Fruit fly (Drosophila melanogaster) whole organism, adult: ENCODE measurements around the gene 5-HT2A.

Experiments
- CG11617 ChIP-seq: fragments of 200-800 bp; sonication (Bioruptor generic); optimal IDR thresholded peaks from 2 replicates; lab custom pipeline; 2017; ENCODE audit warnings: mild to moderate bottlenecking, missing biosample characterization, missing genetic modification reagents, missing genetic modification characterization
- CG12768 ChIP-seq: fragments of 200-800 bp; sonication (Bioruptor generic); optimal IDR thresholded peaks from 2 replicates; lab custom pipeline; 2017; ENCODE audit warnings: missing biosample characterization, missing genetic modification characterization, mild to moderate bottlenecking, moderate library complexity, missing genetic modification reagents
- CG14711 ChIP-seq: fragments of 200-800 bp; sonication (Bioruptor generic); optimal IDR thresholded peaks from 2 replicates; lab custom pipeline; 2018; ENCODE audit warnings: missing biosample characterization, mild to moderate bottlenecking, missing genetic modification characterization, moderate library complexity
- CG1620 ChIP-seq: fragments of 200-800 bp; sonication (Bioruptor generic); optimal IDR thresholded peaks from 2 replicates; lab custom pipeline; 2016; ENCODE audit warnings: missing biosample characterization, missing genetic modification characterization
- CG33017 ChIP-seq: fragments of 200-800 bp; sonication (Bioruptor generic); optimal IDR thresholded peaks from 2 replicates; lab custom pipeline; 2018; ENCODE audit warnings: missing biosample characterization, mild to moderate bottlenecking, missing genetic modification characterization, moderate library complexity
- CG5204 ChIP-seq: fragments of 200-800 bp; sonication (Bioruptor generic); optimal IDR thresholded peaks from 2 replicates; lab custom pipeline; 2016; ENCODE audit warnings: missing biosample characterization, missing genetic modification characterization
- CG7045 ChIP-seq: fragments of 200-800 bp; sonication (Bioruptor generic); optimal IDR thresholded peaks from 2 replicates; lab custom pipeline; 2017; ENCODE audit warnings: missing biosample characterization, mild to moderate bottlenecking, missing genetic modification characterization
- CG7101 ChIP-seq: fragments of 200-800 bp; sonication (Bioruptor generic); optimal IDR thresholded peaks from 2 replicates; lab custom pipeline; 2018; ENCODE audit warnings: missing biosample characterization, mild to moderate bottlenecking, missing genetic modification characterization, moderate library complexity
- Clk ChIP-seq: fragments of 200-800 bp; sonication (Bioruptor generic); optimal IDR thresholded peaks from 2 replicates; lab custom pipeline; 2017; ENCODE audit warnings: missing biosample characterization, missing genetic modification characterization
- Crg-1 ChIP-seq: fragments of 200-800 bp; sonication (Bioruptor generic); optimal IDR thresholded peaks from 2 replicates; lab custom pipeline; 2016; ENCODE audit warnings: missing biosample characterization, missing genetic modification characterization
- Hr96 ChIP-seq: fragments of 200-800 bp; sonication (Bioruptor generic); optimal IDR thresholded peaks from 2 replicates; lab custom pipeline; 2016; ENCODE audit warnings: missing biosample characterization, missing genetic modification characterization
- Mnt ChIP-seq: fragments of 200-800 bp; sonication (Bioruptor generic); optimal IDR thresholded peaks from 2 replicates; lab custom pipeline; 2016; ENCODE audit warnings: missing biosample characterization, mild to moderate bottlenecking, missing genetic modification characterization
- bab1 ChIP-seq: fragments of 200-800 bp; sonication (Bioruptor generic); optimal IDR thresholded peaks from 3 replicates; lab custom pipeline; 2019; ENCODE audit warnings: missing biosample characterization, mild to moderate bottlenecking, missing genetic modification characterization, moderate library complexity
- cic ChIP-seq: fragments of 200-800 bp; sonication (Bioruptor generic); optimal IDR thresholded peaks from 2 replicates; lab custom pipeline; 2017; ENCODE audit warnings: missing biosample characterization, mild to moderate bottlenecking, missing genetic modification characterization, moderate library complexity
- cnc ChIP-seq, 2 experiments: fragments of >200 bp; optimal IDR thresholded peaks; 2 replicates each; lab custom pipeline; 2017
- kay ChIP-seq: fragments of 200-800 bp; sonication (Bioruptor generic); peaks from one replicate; lab custom pipeline; 2016; ENCODE audit warnings: missing biosample characterization, missing genetic modification characterization, borderline replicate concordance
- ovo ChIP-seq: fragments of 200-800 bp; sonication (Bioruptor generic); optimal IDR thresholded peaks from 2 replicates; lab custom pipeline; 2016; ENCODE audit warnings: missing biosample characterization, missing genetic modification characterization
- pad ChIP-seq: fragments of 200-800 bp; sonication (Bioruptor generic); optimal IDR thresholded peaks from 3 replicates; lab custom pipeline; 2017; ENCODE audit warnings: missing biosample characterization, missing genetic modification characterization, mild to moderate bottlenecking, moderate library complexity, missing genetic modification reagents
- tj ChIP-seq: fragments of 200-800 bp; sonication (Bioruptor generic); optimal IDR thresholded peaks from 3 replicates; lab custom pipeline; 2017; ENCODE audit warnings: missing biosample characterization, mild to moderate bottlenecking, missing genetic modification characterization, moderate library complexity
- toe ChIP-seq: fragments of 200-800 bp; sonication (Bioruptor generic); optimal IDR thresholded peaks from 2 replicates; lab custom pipeline; 2016; ENCODE audit warnings: missing biosample characterization, missing genetic modification characterization

The 5-HT2A gene

dm6 chr3R:4659934-4660353 is 47.3 kb downstream of the 5-HT2A start:
- TF ChIP-seq CG7045 (GFP tag; lab: Kevin White, UChicago) (peak; percentile 42), CG7101 (tag; lab: Kevin White, UChicago) (no peak), ovo (peak; percentile 87), Mnt (no peak), CG1620 (GFP tag; lab: Kevin White, UChicago) (no peak), bab1 (GFP tag; lab: Kevin White, UChicago) (no peak), Hr96 (GFP tag; lab: Kevin White, UChicago) (no peak), CG5204 (GFP tag; lab: Kevin White, UChicago) (no peak), pad (GFP tag; lab: Kevin White, UChicago) (peak; percentile 65), CG14711 (tag; lab: Kevin White, UChicago) (no peak), cnc (optimal IDR thresholded peaks at IDR 0.05; lab: Kevin White, UChicago) (no peak), Clk (no peak), CG33017 (tag; lab: Kevin White, UChicago) (no peak), toe (no peak), CG12768 (GFP tag; lab: Kevin White, UChicago) (no peak), CG11617 (GFP tag; lab: Kevin White, UChicago) (peak; percentile 38), tj (GFP tag; lab: Kevin White, UChicago) (no peak), Crg-1 (GFP tag; lab: Kevin White, UChicago) (peak; percentile 63), kay (GFP tag; lab: Kevin White, UChicago) (no peak), cic (GFP tag; lab: Kevin White, UChicago) (peak; percentile 75)

- TF ChIP-seq CG14711 (tag; lab: Kevin White, UChicago) (no peak), CG7101 (tag; lab: Kevin White, UChicago) (no peak), pad (GFP tag; lab: Kevin White, UChicago) (no peak), Mnt (no peak), cic (GFP tag; lab: Kevin White, UChicago) (no peak), cnc (optimal IDR thresholded peaks at IDR 0.05; lab: Kevin White, UChicago) (no peak)
These were observed 49.0 kb downstream of the 5-HT2A start for dm6 chr3R:4661640-4662039.

- no peak for TF ChIP-seq bab1 (GFP tag; lab: Kevin White, UChicago)
- TF ChIP-seq CG7101 (tag; lab: Kevin White, UChicago): no peak
- TF ChIP-seq CG5204 (GFP tag; lab: Kevin White, UChicago): no peak
- no peak for TF ChIP-seq Clk
- TF ChIP-seq tj (GFP tag; lab: Kevin White, UChicago): no peak
- TF ChIP-seq kay (GFP tag; lab: Kevin White, UChicago): no peak
- TF ChIP-seq CG14711 (tag; lab: Kevin White, UChicago): no peak
- no peak for TF ChIP-seq CG11617 (GFP tag; lab: Kevin White, UChicago)
- TF ChIP-seq Mnt: no peak
- no peak for TF ChIP-seq CG33017 (tag; lab: Kevin White, UChicago)
- no peak for TF ChIP-seq ovo
- no peak for TF ChIP-seq Hr96 (GFP tag; lab: Kevin White, UChicago)
- TF ChIP-seq Crg-1 (GFP tag; lab: Kevin White, UChicago): no peak
- no peak for TF ChIP-seq CG1620 (GFP tag; lab: Kevin White, UChicago)
These were observed 50.4 kb downstream of the 5-HT2A start for dm6 chr3R:4663068-4663467.

dm6 chr3R:4664199-4664598 is 51.5 kb downstream of the 5-HT2A start:
- TF ChIP-seq CG14711 (tag; lab: Kevin White, UChicago) (no peak), Clk (no peak), ovo (no peak), tj (GFP tag; lab: Kevin White, UChicago) (no peak), cnc (optimal IDR thresholded peaks at IDR 0.05; lab: Kevin White, UChicago) (no peak), kay (GFP tag; lab: Kevin White, UChicago) (no peak), bab1 (GFP tag; lab: Kevin White, UChicago) (no peak), toe (no peak), CG33017 (tag; lab: Kevin White, UChicago) (no peak), CG1620 (GFP tag; lab: Kevin White, UChicago) (no peak), CG7045 (GFP tag; lab: Kevin White, UChicago) (no peak), CG12768 (GFP tag; lab: Kevin White, UChicago) (no peak), CG7101 (tag; lab: Kevin White, UChicago) (no peak), Hr96 (GFP tag; lab: Kevin White, UChicago) (no peak), pad (GFP tag; lab: Kevin White, UChicago) (no peak), CG5204 (GFP tag; lab: Kevin White, UChicago) (no peak)

- peak; percentile 97 for TF ChIP-seq CG33017 (tag; lab: Kevin White, UChicago)
- peak; percentile 89 for TF ChIP-seq CG14711 (tag; lab: Kevin White, UChicago)
- peak in 1 of 2 experiments; percentile 88 for TF ChIP-seq cnc (optimal IDR thresholded peaks at IDR 0.05; lab: Kevin White, UChicago)
- peak; percentile 96 for TF ChIP-seq Mnt
- TF ChIP-seq toe: peak; percentile 95
- TF ChIP-seq pad (GFP tag; lab: Kevin White, UChicago): peak; percentile 93
- peak; percentile 94 for TF ChIP-seq Hr96 (GFP tag; lab: Kevin White, UChicago)
- TF ChIP-seq kay (GFP tag; lab: Kevin White, UChicago): peak; percentile 99
- peak; percentile 56 for TF ChIP-seq bab1 (GFP tag; lab: Kevin White, UChicago)
- peak; percentile 99 for TF ChIP-seq CG7045 (GFP tag; lab: Kevin White, UChicago)
- TF ChIP-seq ovo: peak; percentile 100
- TF ChIP-seq CG5204 (GFP tag; lab: Kevin White, UChicago): peak; percentile 92
- TF ChIP-seq CG12768 (GFP tag; lab: Kevin White, UChicago): peak; percentile 99
- peak; percentile 99 for TF ChIP-seq cic (GFP tag; lab: Kevin White, UChicago)
- TF ChIP-seq CG11617 (GFP tag; lab: Kevin White, UChicago): peak; percentile 98
- peak; percentile 99 for TF ChIP-seq CG1620 (GFP tag; lab: Kevin White, UChicago)
- TF ChIP-seq Crg-1 (GFP tag; lab: Kevin White, UChicago): peak; percentile 100
- peak; percentile 77 for TF ChIP-seq tj (GFP tag; lab: Kevin White, UChicago)
- peak; percentile 99 for TF ChIP-seq CG7101 (tag; lab: Kevin White, UChicago)
- TF ChIP-seq Clk: peak; percentile 96
These were observed 52.3 kb downstream of the 5-HT2A start for dm6 chr3R:4664947-4665346.
